Worm (Caenorhabditis elegans) whole organism, L1 larva: ENCODE results near the gene gmap-2.

ENCODE experiments used
- aly-2 ChIP-seq: fragments of 150-350 bp; optimal IDR thresholded peaks from 2 replicates; lab custom pipeline; 2014; ENCODE audit warnings: missing biosample characterization, missing genetic modification characterization
- fos-1 ChIP-seq: fragments of 150-350 bp; optimal IDR thresholded peaks from 2 replicates; lab custom pipeline; 2014; ENCODE audit warnings: missing biosample characterization, missing genetic modification characterization
- lin-13 ChIP-seq: fragments of 150-350 bp; optimal IDR thresholded peaks from 2 replicates; lab custom pipeline; 2014; ENCODE audit warnings: missing biosample characterization, missing genetic modification reagents, missing genetic modification characterization
- lin-39 ChIP-seq: fragments of 150-350 bp; optimal IDR thresholded peaks from 2 replicates; lab custom pipeline; 2014; ENCODE audit warnings: missing biosample characterization, missing genetic modification reagents, missing genetic modification characterization
- mdl-1 ChIP-seq, 2 experiments: fragments of 150-350 bp; optimal IDR thresholded peaks; 2 replicates each; lab custom pipeline; 2014 to 2017; ENCODE audit warnings: missing biosample characterization in 2 of 2, missing genetic modification characterization in 2 of 2, inconsistent platforms in 1 of 2
- mef-2 ChIP-seq: fragments of 150-350 bp; optimal IDR thresholded peaks from 2 replicates; lab custom pipeline; 2014; ENCODE audit warnings: missing biosample characterization, missing genetic modification characterization
- mep-1 ChIP-seq: fragments of 150-350 bp; optimal IDR thresholded peaks from 2 replicates; lab custom pipeline; 2014; ENCODE audit warnings: missing biosample characterization, missing genetic modification characterization
- nhr-12 ChIP-seq: sonication (generic microtip); optimal IDR thresholded peaks from 2 replicates; lab custom pipeline; 2017; ENCODE audit warnings: missing biosample characterization, missing genetic modification characterization
- nhr-28 ChIP-seq: fragments of 150-350 bp; optimal IDR thresholded peaks from 2 replicates; lab custom pipeline; 2014; ENCODE audit warnings: missing biosample characterization, missing genetic modification characterization
- nhr-76 ChIP-seq: sonication (generic microtip); optimal IDR thresholded peaks from 2 replicates; lab custom pipeline; 2017; ENCODE audit warnings: missing biosample characterization, missing genetic modification characterization
- rnt-1 ChIP-seq: sonication (generic microtip); optimal IDR thresholded peaks from 2 replicates; lab custom pipeline; 2016; ENCODE audit warnings: mild to moderate bottlenecking, missing genetic modification characterization, moderate library complexity, missing compliant biosample characterization
- swsn-7 ChIP-seq: sonication (generic microtip); optimal IDR thresholded peaks from 2 replicates; lab custom pipeline; 2016; ENCODE audit warnings: missing genetic modification characterization, missing compliant biosample characterization
- zag-1 ChIP-seq: fragments of 150-350 bp; optimal IDR thresholded peaks from 2 replicates; lab custom pipeline; 2014; ENCODE audit warnings: missing biosample characterization, missing genetic modification characterization
- ztf-11 ChIP-seq, 2 experiments: sonication (generic microtip); optimal IDR thresholded peaks; 2 replicates each; lab custom pipeline; 2016 to 2017; ENCODE audit warnings: missing genetic modification characterization in 2 of 2, missing biosample characterization in 1 of 2, missing compliant biosample characterization in 1 of 2

DNA sequence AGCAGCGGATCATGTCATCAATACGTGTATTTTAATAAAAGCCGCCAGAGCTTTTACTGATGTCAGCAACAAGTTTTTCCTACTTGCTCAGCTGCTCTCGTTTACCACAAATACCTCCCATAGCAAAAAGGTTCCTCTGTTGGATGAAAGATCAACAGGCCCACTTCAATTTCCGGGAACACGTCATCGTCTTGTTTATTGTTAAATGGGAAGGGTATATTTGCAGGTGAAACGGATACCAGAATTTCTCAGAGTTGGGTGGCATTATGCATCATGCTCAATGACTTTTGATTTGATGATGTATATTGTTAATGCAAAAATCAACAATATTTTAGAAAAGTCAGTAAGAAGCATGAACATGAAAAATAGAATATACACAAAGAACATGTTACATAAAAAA, 8.1 kb upstream of the gmap-2 start:
- TF ChIP-seq rnt-1 (tag; lab: Kevin White, UChicago) (no peak), mef-2 (tag; lab: Kevin White, UChicago) (no peak), zag-1 (tag; lab: Kevin White, UChicago) (no peak), ztf-11 (tag; optimal IDR thresholded peaks at IDR 0.05; lab: Kevin White, UChicago) (no peak), lin-13 (GFP tag; lab: Kevin White, UChicago) (no peak), swsn-7 (tag; lab: Kevin White, UChicago) (no peak), lin-39 (tag; lab: Kevin White, UChicago) (no peak), aly-2 (tag; lab: Kevin White, UChicago) (no peak), mdl-1 (tag; optimal IDR thresholded peaks at IDR 0.05; lab: Kevin White, UChicago) (no peak), nhr-12 (tag; lab: Kevin White, UChicago) (no peak), nhr-28 (tag; lab: Kevin White, UChicago) (no peak), mep-1 (tag; lab: Kevin White, UChicago) (no peak), nhr-76 (tag; lab: Kevin White, UChicago) (no peak), fos-1 (tag; lab: Kevin White, UChicago) (no peak)
